Worm (Caenorhabditis elegans): Measurements from ENCODE around the gene T25B9.9.

- TF ChIP-seq egl-27 (tag; optimal IDR thresholded peaks at IDR 0.05) (no peak), elt-2 (tag; optimal IDR thresholded peaks at IDR 0.05) (no peak), pqm-1 (tag; optimal IDR thresholded peaks at IDR 0.05) (no peak)
These were observed 20.9 kb downstream of the T25B9.9 start, which contains the start of gene pept-2 for ce11 chrIV:10790353-10790752.
